Worm (Caenorhabditis elegans) whole organism, late embryonic: ENCODE measurements around the gene srj-25.

ENCODE experiments used
- K09A11.1 ChIP-seq: sonication (generic microtip); optimal IDR thresholded peaks from 2 replicates; lab custom pipeline; 2017; ENCODE audit warnings: antibody characterized with exemption, mild to moderate bottlenecking, missing genetic modification characterization, missing compliant biosample characterization; ENCODE audit not compliant: insufficient read depth
- ceh-22 ChIP-seq: sonication (generic microtip); optimal IDR thresholded peaks from 2 replicates; lab custom pipeline; 2017; ENCODE audit warnings: missing biosample characterization, missing genetic modification characterization
- ceh-9 ChIP-seq: sonication (generic microtip); optimal IDR thresholded peaks from 2 replicates; lab custom pipeline; 2016; ENCODE audit warnings: mild to moderate bottlenecking, missing genetic modification characterization, inconsistent platforms, missing compliant biosample characterization
- fkh-6 ChIP-seq: sonication (generic microtip); optimal IDR thresholded peaks from 2 replicates; lab custom pipeline; 2016; ENCODE audit warnings: missing genetic modification characterization, missing compliant biosample characterization
- tbx-2 ChIP-seq: sonication (generic microtip); optimal IDR thresholded peaks from 2 replicates; lab custom pipeline; 2016; ENCODE audit warnings: missing genetic modification characterization, missing compliant biosample characterization

- TF ChIP-seq ceh-22 (tag; lab: Kevin White, UChicago) = no peak
- TF ChIP-seq K09A11.1 = no peak
- no peak for TF ChIP-seq fkh-6 (tag; lab: Kevin White, UChicago)
- no peak for TF ChIP-seq ceh-9
- no peak for TF ChIP-seq tbx-2 (tag; lab: Kevin White, UChicago)
Observed at ce11 chrV:736171-736570, at the start of gene srj-25.
